Fruit fly (Drosophila melanogaster): ENCODE measurements around the gene CG32686.

CG32686 gene

DNA sequence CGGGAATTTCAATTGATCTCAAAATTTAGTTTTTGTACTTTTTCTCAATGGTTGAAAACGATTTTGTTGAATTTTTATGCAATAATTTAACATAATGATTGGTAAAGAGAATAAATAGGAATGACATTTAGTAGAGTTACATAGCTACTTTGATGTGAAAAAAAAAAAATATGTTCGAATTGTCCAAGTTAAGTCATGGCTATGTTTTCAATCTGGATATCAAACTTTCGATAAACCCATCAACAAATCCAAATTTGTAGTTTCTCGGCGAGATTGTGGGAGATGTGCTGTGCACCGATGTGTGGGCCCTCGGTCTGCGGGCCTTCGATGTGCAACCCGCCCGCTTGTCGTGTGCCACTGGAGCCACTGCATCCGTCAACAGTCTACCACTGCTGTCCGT is at the start of gene CG32686, which contains the start of gene CG2898:
TSS of gene CG32686 (minus strand) at position 101 of the 400 bp plus-strand sequence.
TSS of gene CG2898 (plus strand) at position 159 of the 400 bp plus-strand sequence.
- TF ChIP-seq noc (tag; optimal IDR thresholded peaks at IDR 0.05) = no peak

dm6 chrX:10417129-10417528 is 42.0 kb upstream of the CG32686 start, which contains the start of gene RabX2:
Gene RabX2 (plus strand): TSS chrX:10417429.
- no peak for TF ChIP-seq noc (tag; optimal IDR thresholded peaks at IDR 0.05)

DNA sequence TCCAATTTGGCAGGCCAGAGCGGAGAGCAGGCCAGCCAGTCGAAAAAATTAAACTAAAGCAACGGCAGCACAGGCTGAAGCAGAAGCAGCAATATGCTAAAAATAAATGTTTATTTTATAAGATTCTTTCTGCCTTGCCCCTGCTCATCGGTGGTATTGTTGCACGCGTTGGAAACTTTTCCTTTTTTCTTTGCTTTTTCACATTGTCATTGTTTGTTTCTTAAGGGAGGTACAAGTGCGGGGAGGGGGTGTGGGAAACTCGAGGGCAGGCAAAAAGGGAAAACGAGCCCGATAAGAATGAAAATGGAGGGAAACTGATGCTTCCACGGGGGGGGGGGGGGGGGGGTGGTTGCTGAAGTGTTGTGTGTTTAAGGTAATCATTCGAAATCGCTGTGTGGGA is 23.8 kb upstream of the CG32686 start:
- TF ChIP-seq noc (tag; optimal IDR thresholded peaks at IDR 0.05) = no peak

dm6 chrX:10397514-10398133 is 22.5 kb upstream of the CG32686 start:
- TF ChIP-seq noc (tag; optimal IDR thresholded peaks at IDR 0.05) = peak; percentile 53

- TF ChIP-seq noc (tag; optimal IDR thresholded peaks at IDR 0.05) = no peak
Observed at dm6 chrX:10396832-10397231, 21.7 kb upstream of the CG32686 start.

DNA sequence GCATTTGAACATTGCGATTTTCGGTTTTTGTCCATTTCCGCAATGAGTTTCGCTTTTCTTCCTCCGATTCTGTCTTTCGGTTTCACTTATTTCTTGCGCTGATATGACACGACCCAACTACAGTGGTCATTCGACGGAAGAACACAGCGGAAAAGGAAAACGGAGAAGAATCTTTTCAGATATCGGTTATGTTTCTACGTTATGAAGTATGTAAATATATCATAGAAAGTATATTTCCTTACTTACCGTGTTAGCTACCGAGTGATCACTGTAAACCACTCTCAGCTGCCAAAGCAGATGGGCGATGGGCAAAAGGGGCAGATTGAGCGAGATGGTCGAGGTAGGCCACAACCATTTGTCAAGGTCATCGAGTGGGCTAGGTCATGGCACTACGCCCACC is 12.6 kb upstream of the CG32686 start:
- TF ChIP-seq noc (tag; optimal IDR thresholded peaks at IDR 0.05) = peak; percentile 44

- peak; percentile 17 for TF ChIP-seq noc (tag; optimal IDR thresholded peaks at IDR 0.05)
Observed at dm6 chrX:10386810-10387340, 11.8 kb upstream of the CG32686 start.

dm6 chrX:10386183-10386582 is 11.1 kb upstream of the CG32686 start:
- no peak for TF ChIP-seq noc (tag; optimal IDR thresholded peaks at IDR 0.05)

DNA sequence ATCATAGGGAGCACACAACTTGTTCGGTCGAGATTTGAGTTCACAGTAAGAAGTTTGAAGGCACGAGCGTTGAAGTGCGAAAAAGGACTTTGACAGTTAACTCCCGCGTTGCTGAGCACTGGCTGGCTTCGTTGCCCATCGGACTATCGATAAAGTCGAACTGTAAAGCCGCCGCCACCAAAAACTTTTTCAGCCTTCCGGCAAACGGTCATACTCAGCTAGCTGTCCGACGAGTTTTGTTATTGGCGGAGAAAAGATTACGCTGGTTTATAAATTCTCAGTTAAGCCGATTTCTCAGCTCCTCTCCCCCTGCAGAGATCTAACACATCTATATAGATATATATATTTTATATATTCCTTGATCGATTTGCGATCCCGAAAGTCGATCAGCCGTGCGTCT is 10.6 kb upstream of the CG32686 start, which contains the start of the genes Psf3 and flw:
TSS of gene Psf3 (minus strand) at position 105 of the 400 bp plus-strand sequence.
TSS of gene flw (plus strand) at position 204 of the 400 bp plus-strand sequence.
- no peak for TF ChIP-seq noc (tag; optimal IDR thresholded peaks at IDR 0.05)

- no peak for TF ChIP-seq noc (tag; optimal IDR thresholded peaks at IDR 0.05)
Observed at dm6 chrX:10384947-10385346, 9.8 kb upstream of the CG32686 start.

dm6 chrX:10381252-10381651 is 6.1 kb upstream of the CG32686 start, which contains the start of gene CG32681:
Gene CG32681 (minus strand): TSS chrX:10381352.
- no peak for TF ChIP-seq noc (tag; optimal IDR thresholded peaks at IDR 0.05)

- peak; percentile 25 for TF ChIP-seq noc (tag; optimal IDR thresholded peaks at IDR 0.05)
Observed at dm6 chrX:10370201-10371038, 4.7 kb downstream of the CG32686 start.

DNA sequence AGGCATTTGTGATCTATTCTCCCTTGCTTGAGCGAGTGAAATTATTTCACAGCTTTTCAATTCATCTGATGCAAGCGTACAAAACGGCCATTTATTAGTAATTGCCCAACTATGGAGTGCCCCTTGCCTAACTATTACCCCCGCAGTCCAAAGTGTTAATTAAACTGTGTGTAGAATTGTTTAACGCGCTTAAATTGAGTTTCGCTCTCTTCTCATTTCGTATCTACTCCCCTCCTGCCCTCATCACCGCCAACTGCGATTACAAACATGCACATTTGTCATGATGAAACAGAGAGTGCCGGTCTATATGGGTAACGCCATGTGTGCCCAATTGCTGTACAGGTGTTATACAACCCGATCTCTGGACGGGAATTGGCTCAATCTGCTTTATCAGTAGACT is 5.4 kb downstream of the CG32686 start:
- TF ChIP-seq noc (tag; optimal IDR thresholded peaks at IDR 0.05) = no peak

DNA sequence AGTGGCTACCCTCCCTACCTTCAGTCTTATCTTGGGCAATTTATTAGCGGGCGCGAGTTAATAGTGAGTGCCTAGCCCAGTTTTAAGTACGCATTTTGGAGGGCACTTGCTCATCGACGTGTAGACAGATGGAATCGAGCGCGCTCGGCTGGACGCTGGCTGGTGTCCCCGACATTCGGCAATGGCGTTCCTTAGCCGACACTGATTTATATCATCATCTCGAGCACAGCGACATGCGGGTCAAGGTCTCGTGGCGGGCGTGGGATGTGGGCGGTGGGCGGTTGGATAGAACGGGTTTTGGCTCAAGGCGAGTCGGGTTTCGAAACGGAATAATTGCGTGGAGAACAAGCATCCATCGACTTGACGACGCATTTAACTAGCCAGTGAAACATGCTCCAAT is 5.8 kb downstream of the CG32686 start:
- no peak for TF ChIP-seq noc (tag; optimal IDR thresholded peaks at IDR 0.05)

- TF ChIP-seq noc (tag; optimal IDR thresholded peaks at IDR 0.05) = no peak
Observed at dm6 chrX:10367801-10368203, 7.3 kb downstream of the CG32686 start, which contains the start of gene CG17841. Gene CG17841 (plus strand): TSS chrX:10368052.

DNA sequence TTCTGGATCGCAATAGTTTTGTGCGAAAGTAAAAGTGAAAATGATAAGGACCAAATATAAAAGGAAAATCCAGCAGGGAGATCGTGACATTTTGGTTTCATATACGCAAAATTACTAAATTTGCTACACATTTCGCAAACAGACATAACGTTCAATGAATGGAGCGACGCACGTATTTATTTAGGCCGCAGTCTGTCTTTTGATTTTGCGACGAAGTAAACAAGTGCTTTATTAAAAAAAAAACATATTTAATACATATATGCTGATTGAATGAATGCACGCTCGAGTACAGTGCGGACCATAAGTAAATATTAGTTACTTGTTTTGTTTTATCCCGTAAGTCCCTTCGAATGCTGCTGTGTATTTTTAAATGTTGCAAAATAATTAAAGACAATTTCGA is 7.7 kb downstream of the CG32686 start, which contains the start of gene CG32679:
TSS of gene CG32679 (minus strand) at position 101 of the 400 bp plus-strand sequence.
- no peak for TF ChIP-seq noc (tag; optimal IDR thresholded peaks at IDR 0.05)
